Worm (Caenorhabditis elegans) whole organism, L1 larva: Measurements from ENCODE around the gene Y73F8A.23.
A peak's percentile ranks its signal among the peaks of the same experiment; 100 is the strongest.

Experiments
- ceh-90 ChIP-seq: sonication (generic microtip); optimal IDR thresholded peaks from 2 replicates; lab custom pipeline; 2016; ENCODE audit warnings: missing genetic modification characterization, missing compliant biosample characterization
- egl-27 ChIP-seq, 2 experiments: fragments of 150-350 bp in 1 of 2; sonication (generic microtip); optimal IDR thresholded peaks; 3 replicates each; lab custom pipeline; 2017 to 2018; ENCODE audit warnings: missing biosample characterization in 2 of 2, missing genetic modification characterization in 2 of 2, missing genetic modification reagents in 2 of 2
- mdl-1 ChIP-seq, 2 experiments: fragments of 150-350 bp; optimal IDR thresholded peaks; 2 replicates each; lab custom pipeline; 2014 to 2017; ENCODE audit warnings: missing biosample characterization in 2 of 2, missing genetic modification characterization in 2 of 2, inconsistent platforms in 1 of 2
- nhr-28 ChIP-seq: fragments of 150-350 bp; optimal IDR thresholded peaks from 2 replicates; lab custom pipeline; 2014; ENCODE audit warnings: missing biosample characterization, missing genetic modification characterization
- nhr-76 ChIP-seq: sonication (generic microtip); optimal IDR thresholded peaks from 2 replicates; lab custom pipeline; 2017; ENCODE audit warnings: missing biosample characterization, missing genetic modification characterization
- nhr-77 ChIP-seq: fragments of 150-350 bp; optimal IDR thresholded peaks from 2 replicates; lab custom pipeline; 2014; ENCODE audit warnings: missing biosample characterization, missing genetic modification characterization
- skn-1 ChIP-seq: fragments of 150-350 bp; optimal IDR thresholded peaks from 2 replicates; lab custom pipeline; 2014; ENCODE audit warnings: missing biosample characterization, missing genetic modification characterization
- unc-130 ChIP-seq: fragments of 150-350 bp; optimal IDR thresholded peaks from 2 replicates; lab custom pipeline; 2017; ENCODE audit warnings: missing biosample characterization, missing genetic modification characterization, inconsistent platforms

DNA sequence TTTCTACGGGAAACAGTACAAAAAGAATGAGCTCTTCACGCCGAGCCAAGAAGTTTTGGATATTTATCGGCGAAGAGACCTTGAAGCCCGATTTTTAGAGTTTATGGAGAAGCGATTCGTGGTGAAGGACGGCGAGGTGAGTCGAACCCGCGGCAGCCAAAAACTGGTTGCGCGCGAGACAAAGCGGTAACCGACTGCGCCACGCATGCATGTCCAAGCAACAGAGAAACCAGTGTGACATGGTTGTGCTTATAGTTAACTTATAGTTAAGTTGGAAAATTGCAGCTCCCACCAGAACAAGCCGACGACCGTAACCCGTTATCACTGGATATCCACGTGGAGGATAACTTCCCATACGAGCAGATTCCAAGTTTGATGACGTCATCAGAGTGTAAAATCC is 32.0 kb upstream of the Y73F8A.23 start:
- no peak for TF ChIP-seq egl-27 (tag; optimal IDR thresholded peaks at IDR 0.05; lab: Kevin White, UChicago)
- no peak for TF ChIP-seq nhr-76 (tag; lab: Kevin White, UChicago)
- no peak for TF ChIP-seq skn-1
- TF ChIP-seq nhr-77 (tag; lab: Kevin White, UChicago) = peak; percentile 23
- no peak for TF ChIP-seq mdl-1 (tag; optimal IDR thresholded peaks at IDR 0.05; lab: Kevin White, UChicago)
- TF ChIP-seq ceh-90 = no peak
- TF ChIP-seq unc-130 (tag; lab: Kevin White, UChicago) = no peak
- no peak for TF ChIP-seq nhr-28 (tag; lab: Kevin White, UChicago)
